Fruit fly (Drosophila melanogaster): ENCODE results near the gene Manf.

The Manf gene

DNA sequence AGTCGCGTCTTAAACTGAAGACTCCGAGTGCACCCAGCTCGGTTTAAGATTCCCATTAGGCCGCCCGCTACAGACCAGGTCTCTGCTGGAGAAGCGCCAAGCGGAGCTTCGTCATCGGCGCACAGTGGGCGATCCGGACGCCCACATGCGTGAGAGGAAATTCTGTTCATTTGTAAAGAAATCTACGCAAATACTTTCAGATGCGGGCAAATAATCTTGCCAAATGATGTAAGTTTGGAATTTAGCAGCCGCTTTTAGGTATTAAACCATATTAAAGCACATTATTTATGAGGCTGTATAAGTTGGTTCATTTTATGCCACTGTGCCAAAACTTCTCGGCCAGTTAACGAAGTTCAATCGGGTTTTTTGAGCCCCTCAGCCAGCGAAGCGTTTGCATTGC is 19.1 kb downstream of the Manf start, which contains the start of gene js (continued):
- TF ChIP-seq disco-r (GFP tag; optimal IDR thresholded peaks at IDR 0.05) (no peak), CG4854 (GFP tag; optimal IDR thresholded peaks at IDR 0.05) (no peak), H15 (GFP tag; IDR thresholded peaks at IDR 0.05) (no peak), CG13296 (GFP tag; optimal IDR thresholded peaks at IDR 0.05) (peak; percentile 20), Dfd (GFP tag; optimal IDR thresholded peaks at IDR 0.05) (no peak), CG11398 (GFP tag; optimal IDR thresholded peaks at IDR 0.05) (no peak), CG7372 (GFP tag; IDR thresholded peaks at IDR 0.05) (no peak), croc (GFP tag; conservative IDR thresholded peaks at IDR 0.05) (no peak), Hr3 (GFP tag; optimal IDR thresholded peaks at IDR 0.05) (no peak), stwl (tag; optimal IDR thresholded peaks at IDR 0.05) (no peak), CG11456 (GFP tag; IDR thresholded peaks at IDR 0.05) (no peak), tx (GFP tag; optimal IDR thresholded peaks at IDR 0.05) (no peak), NFAT (GFP tag; IDR thresholded peaks at IDR 0.05) (no peak), CG11247 (GFP tag; IDR thresholded peaks at IDR 0.05) (no peak), CG11560 (tag; IDR thresholded peaks at IDR 0.05) (0 out of 3 replicates have a peak, but pooled peaks have one; percentile 41), Taf1 (GFP tag; IDR thresholded peaks at IDR 0.05) (no peak), CG10979 (tag; optimal IDR thresholded peaks at IDR 0.05) (no peak), chm (GFP tag; IDR thresholded peaks at IDR 0.05) (no peak), Ets65A (GFP tag) (peak; percentile 27), dmrt99B (tag; optimal IDR thresholded peaks at IDR 0.05) (no peak), CG15269 (tag; optimal IDR thresholded peaks at IDR 0.05) (peak; percentile 58), CG13287 (GFP tag; IDR thresholded peaks at IDR 0.05; ENCODE audit: partially characterized antibody) (no peak), CG2875 (GFP tag; optimal IDR thresholded peaks at IDR 0.05) (no peak), CG1602 (GFP tag; optimal IDR thresholded peaks at IDR 0.05) (no peak), shn (GFP tag; optimal IDR thresholded peaks at IDR 0.05) (peak; percentile 9), Chrac-16 (GFP tag; optimal IDR thresholded peaks at IDR 0.05) (no peak), CG3407 (GFP tag; optimal IDR thresholded peaks at IDR 0.05) (no peak), CG11085 (GFP tag; IDR thresholded peaks at IDR 0.05) (no peak), CG17912 (GFP tag; optimal IDR thresholded peaks at IDR 0.05) (no peak), cato (GFP tag; optimal IDR thresholded peaks at IDR 0.05; ENCODE audit: borderline replicate concordance) (no peak), rib (GFP tag; IDR thresholded peaks at IDR 0.05) (no peak), CG6791 (GFP tag; IDR thresholded peaks at IDR 0.05; ENCODE audit: partially characterized antibody) (no peak), Lpt (GFP tag; optimal IDR thresholded peaks at IDR 0.05) (no peak), vvl (GFP tag; IDR thresholded peaks at IDR 0.05) (peak; percentile 8; the same call in 1 of the 2 replicates), ems (GFP tag; optimal IDR thresholded peaks at IDR 0.05) (no peak), CG33213 (GFP tag; optimal IDR thresholded peaks at IDR 0.05) (no peak), eve (GFP tag; optimal IDR thresholded peaks at IDR 0.05) (no peak), fd102C (GFP tag; optimal IDR thresholded peaks at IDR 0.05) (no peak), CG10959 (GFP tag; IDR thresholded peaks at IDR 0.05) (no peak), eyg (GFP tag; optimal IDR thresholded peaks at IDR 0.05) (no peak), CG31388 (GFP tag; optimal IDR thresholded peaks at IDR 0.05) (no peak), Ada2b (GFP tag; IDR thresholded peaks at IDR 0.05) (0 out of 2 replicates have a peak, but pooled peaks have one; percentile 23), phol (tag; optimal IDR thresholded peaks at IDR 0.05) (no peak), CG34376 (GFP tag; optimal IDR thresholded peaks at IDR 0.05) (no peak), tio (GFP tag; optimal IDR thresholded peaks at IDR 0.05) (peak; percentile 6), CG3281 (GFP tag; optimal IDR thresholded peaks at IDR 0.05) (no peak), B-H2 (GFP tag; optimal IDR thresholded peaks at IDR 0.05) (no peak), Scr (GFP tag; IDR thresholded peaks at IDR 0.05; ENCODE audit: partially characterized antibody) (no peak), YL-1 (GFP tag; optimal IDR thresholded peaks at IDR 0.05) (no peak), HLHmδ (GFP tag; optimal IDR thresholded peaks at IDR 0.05) (no peak), Dip3 (GFP tag; optimal IDR thresholded peaks at IDR 0.05) (no peak), trem (tag; optimal IDR thresholded peaks at IDR 0.05) (no peak), Deaf1 (tag; optimal IDR thresholded peaks at IDR 0.05) (peak; percentile 83)
